Fruit fly (Drosophila melanogaster) whole organism, prepupa: ENCODE measurements around the gene CG42238.
A peak's percentile ranks its signal among the peaks of the same experiment; 100 is the strongest.

Source experiments
- CG10631 ChIP-seq: fragments of 200-800 bp; sonication (Bioruptor generic); optimal IDR thresholded peaks from 2 replicates; lab custom pipeline; 2016; ENCODE audit warnings: missing biosample characterization, missing genetic modification characterization
- CG10669 ChIP-seq: fragments of 200-800 bp; sonication (Bioruptor generic); optimal IDR thresholded peaks from 3 replicates; lab custom pipeline; 2018; ENCODE audit warnings: missing biosample characterization, mild to moderate bottlenecking, missing genetic modification characterization, moderate library complexity
- CG11762 ChIP-seq: fragments of 200-800 bp; sonication (Bioruptor generic); optimal IDR thresholded peaks from 3 replicates; lab custom pipeline; 2016; ENCODE audit warnings: missing biosample characterization, missing genetic modification characterization; ENCODE audit not compliant: insufficient read depth
- CG11902 ChIP-seq: fragments of 200-800 bp; sonication (Bioruptor generic); optimal IDR thresholded peaks from 3 replicates; lab custom pipeline; 2016; ENCODE audit warnings: missing biosample characterization, missing genetic modification characterization
- CG15336 ChIP-seq: fragments of 200-800 bp; sonication (Bioruptor generic); IDR thresholded peaks from 2 replicates; pipeline ENCODE4 v1.3.6; 2022; ENCODE audit warnings: missing biosample characterization, missing genetic modification characterization
- CG1621 ChIP-seq: fragments of 200-800 bp; sonication (Bioruptor generic); optimal IDR thresholded peaks from 3 replicates; lab custom pipeline; 2018; ENCODE audit warnings: missing biosample characterization, mild to moderate bottlenecking, missing genetic modification characterization
- CG3032 ChIP-seq: fragments of 200-800 bp; optimal IDR thresholded peaks from 2 replicates; lab custom pipeline; 2019; ENCODE audit warnings: missing biosample characterization, mild to moderate bottlenecking, missing genetic modification characterization, moderate library complexity
- CG31627 ChIP-seq: fragments of 200-800 bp; sonication (Bioruptor generic); optimal IDR thresholded peaks from 3 replicates; lab custom pipeline; 2016; ENCODE audit warnings: missing biosample characterization, missing genetic modification characterization
- CG34406 ChIP-seq: fragments of 200-800 bp; sonication (Bioruptor generic); optimal IDR thresholded peaks from 3 replicates; lab custom pipeline; 2016; ENCODE audit warnings: missing biosample characterization, missing genetic modification characterization
- CG3919 ChIP-seq: fragments of 200-800 bp; sonication (Bioruptor generic); optimal IDR thresholded peaks from 3 replicates; lab custom pipeline; 2016; ENCODE audit warnings: missing biosample characterization, missing genetic modification characterization
- CG4318 ChIP-seq: fragments of 200-800 bp; sonication (Bioruptor generic); optimal IDR thresholded peaks from 3 replicates; lab custom pipeline; 2017; ENCODE audit warnings: missing biosample characterization, mild to moderate bottlenecking, missing genetic modification characterization
- CG6163 ChIP-seq: fragments of 200-800 bp; sonication (Bioruptor generic); IDR thresholded peaks from 3 replicates; pipeline ENCODE4 v1.3.6; 2022; ENCODE audit warnings: missing biosample characterization, missing genetic modification characterization
- CG6276 ChIP-seq: fragments of 200-800 bp; sonication (Bioruptor generic); optimal IDR thresholded peaks from 2 replicates; lab custom pipeline; 2017; ENCODE audit warnings: missing biosample characterization, mild to moderate bottlenecking, missing genetic modification characterization
- CG6792 ChIP-seq: fragments of 200-800 bp; sonication (Bioruptor generic); optimal IDR thresholded peaks from 3 replicates; lab custom pipeline; 2016; ENCODE audit warnings: missing biosample characterization, missing genetic modification characterization
- CG6808 ChIP-seq: fragments of 200-800 bp; sonication (Bioruptor generic); optimal IDR thresholded peaks from 3 replicates; lab custom pipeline; 2017; ENCODE audit warnings: missing biosample characterization, missing genetic modification characterization, mild to moderate bottlenecking, moderate library complexity, missing genetic modification reagents
- CG6854 ChIP-seq: fragments of 200-800 bp; sonication (Bioruptor generic); optimal IDR thresholded peaks from 2 replicates; lab custom pipeline; 2017; ENCODE audit warnings: missing biosample characterization, mild to moderate bottlenecking, missing genetic modification characterization
- CG7368 ChIP-seq: fragments of 200-800 bp; sonication (Bioruptor generic); optimal IDR thresholded peaks from 3 replicates; lab custom pipeline; 2016; ENCODE audit warnings: missing biosample characterization, missing genetic modification characterization
- CG8119 ChIP-seq: fragments of 200-800 bp; sonication (Bioruptor generic); IDR thresholded peaks from 3 replicates; pipeline ENCODE4 v1.3.6; 2022; ENCODE audit warnings: missing biosample characterization, missing genetic modification characterization
- CG8319 ChIP-seq: fragments of 200-800 bp; sonication (Bioruptor generic); optimal IDR thresholded peaks from 3 replicates; lab custom pipeline; 2016; ENCODE audit warnings: missing biosample characterization, missing genetic modification characterization
- CG8632 ChIP-seq: fragments of 200-800 bp; sonication (Bioruptor generic); optimal IDR thresholded peaks from 3 replicates; lab custom pipeline; 2016; ENCODE audit warnings: missing biosample characterization, missing genetic modification characterization
- Eip75B ChIP-seq: fragments of 200-800 bp; sonication (Bioruptor generic); optimal IDR thresholded peaks from 3 replicates; lab custom pipeline; 2016; ENCODE audit warnings: missing biosample characterization, missing genetic modification characterization
- Eip78C ChIP-seq: fragments of 200-800 bp; sonication (Bioruptor generic); peaks from one replicate; lab custom pipeline; 2016; ENCODE audit warnings: missing biosample characterization, missing genetic modification characterization
- Ets21C ChIP-seq: fragments of 200-800 bp; sonication (Bioruptor generic); optimal IDR thresholded peaks from 3 replicates; lab custom pipeline; 2016; ENCODE audit warnings: missing biosample characterization, missing genetic modification characterization
- Gug ChIP-seq: fragments of 200-800 bp; sonication (Bioruptor generic); IDR thresholded peaks from 2 replicates; pipeline ENCODE4 v1.3.6; 2022; ENCODE audit warnings: missing biosample characterization, missing genetic modification characterization
- Lpt ChIP-seq: fragments of 200-800 bp; sonication (Bioruptor generic); optimal IDR thresholded peaks from 3 replicates; lab custom pipeline; 2016; ENCODE audit warnings: missing biosample characterization, missing genetic modification characterization
- Met ChIP-seq: fragments of 200-800 bp; sonication (Bioruptor generic); optimal IDR thresholded peaks from 3 replicates; lab custom pipeline; 2016; ENCODE audit warnings: missing biosample characterization, missing genetic modification characterization
- OdsH ChIP-seq: fragments of 200-800 bp; sonication (Bioruptor generic); optimal IDR thresholded peaks from 3 replicates; lab custom pipeline; 2016; ENCODE audit warnings: missing biosample characterization, missing genetic modification characterization
- Smox ChIP-seq: fragments of 200-800 bp; sonication (Bioruptor generic); optimal IDR thresholded peaks from 3 replicates; lab custom pipeline; 2016; ENCODE audit warnings: missing biosample characterization, missing genetic modification characterization
- Sox14 ChIP-seq: fragments of 200-800 bp; sonication (Bioruptor generic); optimal IDR thresholded peaks from 3 replicates; lab custom pipeline; 2016; ENCODE audit warnings: missing biosample characterization, missing genetic modification characterization
- achi ChIP-seq: fragments of 200-800 bp; sonication (Bioruptor generic); optimal IDR thresholded peaks from 3 replicates; lab custom pipeline; 2016; ENCODE audit warnings: missing biosample characterization, missing genetic modification characterization
- acj6 ChIP-seq: fragments of 200-800 bp; sonication (Bioruptor generic); optimal IDR thresholded peaks from 3 replicates; lab custom pipeline; 2016; ENCODE audit warnings: missing biosample characterization, missing genetic modification characterization
- eg ChIP-seq: fragments of 200-800 bp; sonication (Bioruptor generic); IDR thresholded peaks from 3 replicates; pipeline ENCODE4 v1.3.6; 2022; ENCODE audit warnings: missing biosample characterization, missing genetic modification characterization
- esn ChIP-seq: fragments of 200-800 bp; sonication (Bioruptor generic); optimal IDR thresholded peaks from 2 replicates; lab custom pipeline; 2016; ENCODE audit warnings: missing biosample characterization, mild to moderate bottlenecking, missing genetic modification characterization, moderate library complexity
- fd59A ChIP-seq: fragments of 200-800 bp; sonication (Bioruptor generic); optimal IDR thresholded peaks from 2 replicates; lab custom pipeline; 2017; ENCODE audit warnings: missing biosample characterization, mild to moderate bottlenecking, missing genetic modification characterization, missing genetic modification reagents
- fd85E ChIP-seq: fragments of 200-800 bp; sonication (Bioruptor generic); optimal IDR thresholded peaks from 3 replicates; lab custom pipeline; 2016; ENCODE audit warnings: missing biosample characterization, missing genetic modification characterization
- fkh ChIP-seq: fragments of 200-800 bp; sonication (Bioruptor generic); optimal IDR thresholded peaks from 3 replicates; lab custom pipeline; 2017; ENCODE audit warnings: missing biosample characterization, mild to moderate bottlenecking, missing genetic modification characterization, moderate library complexity
- lz ChIP-seq: fragments of 200-800 bp; sonication (Bioruptor generic); optimal IDR thresholded peaks from 3 replicates; lab custom pipeline; 2016; ENCODE audit warnings: missing biosample characterization, missing genetic modification characterization
- pdm3 ChIP-seq: fragments of 200-800 bp; sonication (Bioruptor generic); optimal IDR thresholded peaks from 3 replicates; lab custom pipeline; 2016; ENCODE audit warnings: missing biosample characterization, missing genetic modification characterization
- spab ChIP-seq: fragments of 200-800 bp; sonication (Bioruptor generic); optimal IDR thresholded peaks from 2 replicates; lab custom pipeline; 2017; ENCODE audit warnings: missing biosample characterization, mild to moderate bottlenecking, missing genetic modification characterization, missing genetic modification reagents
- ss ChIP-seq, 2 experiments: fragments of 200-800 bp; sonication (Bioruptor generic); optimal IDR thresholded peaks; 2 replicates in 1 of 2; 3 replicates in 1 of 2; lab custom pipeline; 2017 to 2018; ENCODE audit warnings: mild to moderate bottlenecking in 2 of 2, missing biosample characterization in 2 of 2, missing genetic modification characterization in 2 of 2, moderate library complexity in 1 of 2
- svp ChIP-seq: fragments of 200-800 bp; sonication (Bioruptor generic); peaks from one replicate; lab custom pipeline; 2016; ENCODE audit warnings: missing biosample characterization, missing genetic modification characterization
- topi ChIP-seq: fragments of 200-800 bp; sonication (Bioruptor generic); optimal IDR thresholded peaks from 3 replicates; lab custom pipeline; 2016; ENCODE audit warnings: missing biosample characterization, missing genetic modification characterization
- vri ChIP-seq: fragments of 200-800 bp; sonication (Bioruptor generic); optimal IDR thresholded peaks from 3 replicates; lab custom pipeline; 2016; ENCODE audit warnings: missing biosample characterization, mild to moderate bottlenecking, missing genetic modification characterization

CG42238 gene

DNA sequence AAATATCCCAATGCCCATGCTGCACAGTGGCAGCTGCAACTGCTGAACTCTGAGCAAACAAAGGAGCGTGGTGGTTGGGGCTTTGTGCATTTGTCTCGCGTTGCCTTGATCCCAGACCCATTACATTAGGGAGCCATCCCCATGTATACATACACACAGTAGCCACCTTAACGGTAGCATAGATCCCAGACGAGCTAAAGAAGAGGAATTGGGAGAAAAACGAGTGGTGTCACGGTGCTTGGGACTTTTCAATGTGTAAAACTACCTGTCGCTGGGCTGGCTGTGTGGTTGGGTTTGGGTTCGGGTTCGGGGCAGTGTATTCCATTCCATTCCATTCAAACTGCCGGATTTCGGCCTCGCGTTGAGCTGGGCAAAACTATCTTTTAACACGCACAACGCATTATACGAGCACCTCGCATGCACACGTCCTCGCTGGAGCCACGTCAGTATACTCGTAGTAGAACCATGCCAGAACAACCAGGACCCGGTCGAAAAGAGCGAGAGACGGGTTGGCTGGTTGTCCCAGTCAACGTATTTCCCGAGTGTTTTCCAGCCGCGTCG is 56.0 kb downstream of the CG42238 start:
- TF ChIP-seq ss (GFP tag; optimal IDR thresholded peaks at IDR 0.05; lab: Kevin White, UChicago) (peak in 1 of 2 experiments; percentile 87), CG8119 (no peak)

- TF ChIP-seq ss (GFP tag; optimal IDR thresholded peaks at IDR 0.05; lab: Kevin White, UChicago) (peak in 1 of 2 experiments; percentile 32), CG8319 (GFP tag; lab: Kevin White, UChicago) (no peak), Eip78C (GFP tag; lab: Kevin White, UChicago) (peak; percentile 56), fkh (peak; percentile 11)
These were observed 57.1 kb downstream of the CG42238 start for dm6 chr2L:20994686-20995532.

DNA sequence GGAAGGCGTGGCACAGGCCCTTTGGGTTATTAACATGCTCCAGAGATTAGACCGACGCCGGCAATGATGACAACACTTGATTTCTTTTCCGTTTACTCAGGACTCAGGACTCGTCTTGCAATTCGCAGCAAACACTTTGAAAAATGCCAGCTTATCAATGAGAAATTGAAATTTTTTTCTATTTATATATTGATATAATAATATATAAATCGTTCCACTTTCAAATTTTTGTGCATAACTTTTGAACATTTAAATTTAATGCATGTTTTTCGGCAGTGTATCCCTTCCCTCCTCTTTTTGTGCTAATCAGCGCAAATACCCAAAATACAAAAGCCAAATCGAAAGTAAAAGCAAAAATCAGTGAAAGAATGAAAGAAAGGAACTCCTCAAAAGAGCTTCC is 60.4 kb downstream of the CG42238 start:
- TF ChIP-seq CG6163: no peak
- TF ChIP-seq svp (GFP tag; lab: Kevin White, UChicago): peak; percentile 34

dm6 chr2L:20990230-20990629 is 61.7 kb downstream of the CG42238 start:
- peak; percentile 56 for TF ChIP-seq CG15336 (GFP tag; lab: Robert Waterston, UW)
- no peak for TF ChIP-seq topi (GFP tag; lab: Kevin White, UChicago)
- no peak for TF ChIP-seq fd85E (GFP tag; lab: Kevin White, UChicago)
- TF ChIP-seq spab (GFP tag; lab: Kevin White, UChicago): no peak
- TF ChIP-seq acj6: no peak
- peak; percentile 34 for TF ChIP-seq Eip78C (GFP tag; lab: Kevin White, UChicago)
- TF ChIP-seq eg (GFP tag; lab: Robert Waterston, UW): peak; percentile 54; the same call in 1 of the 3 replicates
- no peak for TF ChIP-seq CG10669
- TF ChIP-seq CG6854 (GFP tag; lab: Kevin White, UChicago): no peak
- peak; percentile 6 for TF ChIP-seq OdsH (GFP tag; lab: Kevin White, UChicago)
- 0 out of 3 replicates have a peak, but pooled peaks have one; percentile 35 for TF ChIP-seq CG8119
- TF ChIP-seq Gug: peak; percentile 43
- TF ChIP-seq CG11902 (GFP tag; lab: Kevin White, UChicago): no peak
- no peak for TF ChIP-seq pdm3 (GFP tag; lab: Kevin White, UChicago)
- peak; percentile 29 for TF ChIP-seq CG10631
- TF ChIP-seq CG34406: no peak
- TF ChIP-seq ss (GFP tag; optimal IDR thresholded peaks at IDR 0.05; lab: Kevin White, UChicago): no peak
- no peak for TF ChIP-seq Sox14 (GFP tag; lab: Kevin White, UChicago)
- TF ChIP-seq CG3919 (GFP tag; lab: Kevin White, UChicago): no peak
- peak; percentile 1 for TF ChIP-seq CG4318 (GFP tag; lab: Kevin White, UChicago)
- no peak for TF ChIP-seq esn (GFP tag; lab: Kevin White, UChicago)
- no peak for TF ChIP-seq Met (GFP tag; lab: Kevin White, UChicago)
- TF ChIP-seq CG7368 (GFP tag; lab: Kevin White, UChicago): no peak
- no peak for TF ChIP-seq CG6792 (GFP tag; lab: Kevin White, UChicago)
- no peak for TF ChIP-seq CG31627 (GFP tag; lab: Kevin White, UChicago)
- TF ChIP-seq Lpt (GFP tag; lab: Kevin White, UChicago): no peak
- TF ChIP-seq svp (GFP tag; lab: Kevin White, UChicago): no peak
- TF ChIP-seq achi (GFP tag; lab: Kevin White, UChicago): peak; percentile 10
- TF ChIP-seq CG3032 (tag; lab: Kevin White, UChicago): no peak
- no peak for TF ChIP-seq CG8632 (GFP tag; lab: Kevin White, UChicago)
- no peak for TF ChIP-seq Eip75B
- TF ChIP-seq CG11762 (GFP tag; lab: Kevin White, UChicago): no peak
- no peak for TF ChIP-seq CG6808 (GFP tag; lab: Kevin White, UChicago)
- no peak for TF ChIP-seq Smox (GFP tag; lab: Kevin White, UChicago)
- TF ChIP-seq fd59A (GFP tag; lab: Kevin White, UChicago): no peak
- no peak for TF ChIP-seq lz
- TF ChIP-seq Ets21C (GFP tag; lab: Kevin White, UChicago): no peak
- TF ChIP-seq CG6276 (GFP tag; lab: Kevin White, UChicago): peak; percentile 1
- TF ChIP-seq vri (GFP tag; lab: Kevin White, UChicago): no peak
- TF ChIP-seq fkh: no peak
- TF ChIP-seq CG1621 (tag; lab: Kevin White, UChicago): no peak
- no peak for TF ChIP-seq CG8319 (GFP tag; lab: Kevin White, UChicago)
